Worm (Caenorhabditis elegans): Measurements from ENCODE around the gene F26F2.5.
"Not testable (repeated sequence)": the region's sequence is repeated elsewhere in the genome, so short reads cannot be mapped to it uniquely, and the experiment has no call there.

F26F2.5 gene

ce11 chrV:20566454-20566853 is 7.0 kb upstream of the F26F2.5 start, which contains the start of gene F26F2.3:
Gene F26F2.3, minus strand, starts transcription at chrV:20566554.
- no peak for TF ChIP-seq unc-62 (GFP tag; optimal IDR thresholded peaks at IDR 0.05)

DNA sequence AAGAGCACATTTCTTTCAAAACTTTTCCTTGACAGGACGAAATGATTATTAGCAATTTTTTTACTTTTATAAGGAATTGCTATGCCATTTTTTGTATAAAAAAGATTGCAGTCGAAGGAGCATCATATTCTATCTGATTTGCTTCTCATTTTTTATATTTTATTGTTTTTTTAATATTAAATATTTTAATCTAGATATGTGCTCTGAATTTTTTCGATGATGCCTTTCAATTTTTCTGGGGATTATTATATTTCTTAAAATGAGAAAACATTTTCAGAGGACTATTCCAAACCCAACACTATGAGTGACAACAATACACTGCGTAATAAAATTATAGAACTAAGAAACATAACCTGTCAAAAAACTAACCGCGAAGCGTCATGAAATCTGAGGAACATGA is 4.5 kb upstream of the F26F2.5 start, which contains the start of gene F26F2.4:
F26F2.4 (plus strand) TSS at position 301 of the 400 bp plus-strand sequence.
- TF ChIP-seq unc-62 (GFP tag; optimal IDR thresholded peaks at IDR 0.05): not testable (repeated sequence)

- no peak for TF ChIP-seq unc-62 (GFP tag; optimal IDR thresholded peaks at IDR 0.05)
Observed at ce11 chrV:20574314-20574713, 822 bp downstream of the F26F2.5 start, which contains the start of gene clec-263. Gene clec-263, plus strand, starts transcription at chrV:20574614.

DNA sequence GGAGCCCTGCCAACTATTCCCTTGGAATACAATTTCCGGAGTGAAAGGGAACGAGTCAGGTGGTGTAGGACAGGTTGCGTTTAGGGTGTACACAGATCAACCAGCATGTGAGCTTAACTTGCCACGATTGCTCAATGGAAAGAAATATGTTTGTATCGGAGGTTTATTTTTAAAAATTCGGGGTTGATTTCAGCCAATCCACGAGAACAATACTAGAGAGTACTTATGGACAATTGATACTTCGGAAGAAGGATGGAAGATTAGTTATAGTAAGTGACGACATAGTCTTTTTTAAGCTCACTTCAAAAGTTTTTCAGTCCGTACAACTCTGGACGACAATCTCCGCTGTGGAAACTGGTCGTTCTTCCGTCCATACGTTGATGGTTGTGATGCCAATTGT is 1.4 kb downstream of the F26F2.5 start:
- TF ChIP-seq unc-62 (GFP tag; optimal IDR thresholded peaks at IDR 0.05): no peak

DNA sequence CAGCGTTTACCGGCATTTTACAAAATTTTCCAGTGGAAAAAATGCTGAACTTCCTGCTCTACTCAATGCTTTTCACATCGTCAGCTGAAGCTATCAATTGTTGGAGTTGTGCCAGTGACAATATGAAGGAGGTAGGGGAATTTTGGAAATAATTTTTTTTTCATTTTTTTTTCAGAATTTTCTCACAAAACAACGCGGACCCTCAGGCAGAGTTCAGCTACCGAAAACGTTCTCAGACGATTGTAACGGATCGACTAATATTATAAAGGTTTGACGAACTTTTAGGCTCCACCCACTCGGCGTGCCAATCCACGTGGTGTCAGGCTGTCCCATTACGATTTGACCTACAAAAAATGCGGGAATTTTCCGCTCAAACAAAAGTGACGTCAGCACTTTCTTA is 6.0 kb downstream of the F26F2.5 start, which contains the start of gene F26F2.8:
F26F2.8 (plus strand) TSS at position 13 of the 400 bp plus-strand sequence.
- no peak for TF ChIP-seq unc-62 (GFP tag; optimal IDR thresholded peaks at IDR 0.05)

DNA sequence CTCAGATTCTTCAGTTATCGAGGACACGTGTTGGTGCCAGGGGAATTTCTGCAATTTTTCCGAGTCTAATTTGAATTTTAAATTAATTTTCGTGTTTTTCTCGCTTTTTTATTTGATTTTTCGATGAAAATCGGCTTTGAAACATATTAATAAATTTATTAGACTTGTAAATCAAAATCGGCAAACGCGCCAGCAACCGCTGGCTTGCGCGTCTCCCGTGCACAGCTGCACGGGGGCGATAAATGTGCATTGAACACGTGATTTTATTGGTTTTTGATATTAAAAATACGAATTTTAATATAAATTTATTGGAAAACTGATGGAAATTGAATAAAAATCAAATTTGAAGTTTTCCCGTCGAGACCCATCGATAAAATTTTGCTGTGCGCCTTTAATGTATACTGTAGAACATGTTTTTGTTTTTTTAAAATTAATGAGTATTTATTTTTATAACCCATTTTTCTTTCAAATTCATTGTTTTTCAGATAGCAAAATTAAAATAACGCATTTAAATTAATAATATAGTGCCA is 7.1 kb downstream of the F26F2.5 start, which contains the start of gene F26F2.7:
F26F2.7 (plus strand) TSS at position 480 of the 530 bp plus-strand sequence.
- no peak for TF ChIP-seq unc-62 (GFP tag; optimal IDR thresholded peaks at IDR 0.05)

- TF ChIP-seq unc-62 (GFP tag; optimal IDR thresholded peaks at IDR 0.05): no peak
Observed at ce11 chrV:20594746-20595145, 21.3 kb downstream of the F26F2.5 start, which contains the start of gene F26F2.10. Gene F26F2.10, minus strand, starts transcription at chrV:20594846.

DNA sequence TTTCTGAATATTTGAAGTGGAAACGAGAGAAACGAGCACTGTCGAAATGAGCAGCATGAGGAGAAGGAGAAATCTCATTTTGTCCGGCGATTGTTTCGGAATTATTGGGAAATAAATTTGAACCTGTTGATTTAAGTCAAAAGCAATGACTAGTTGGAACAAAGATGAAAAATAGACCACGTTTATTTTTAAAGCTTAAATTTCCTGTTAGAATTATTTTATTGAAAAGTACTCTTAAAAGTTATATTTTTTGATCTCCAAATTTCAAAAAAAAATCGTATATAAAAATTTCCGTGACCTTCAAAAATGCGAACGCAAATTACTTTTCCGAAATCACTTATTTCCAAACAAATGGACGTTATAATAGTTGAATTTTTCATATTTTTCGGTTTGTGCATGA is 22.2 kb downstream of the F26F2.5 start, which contains the start of gene F26F2.11:
F26F2.11 (minus strand) TSS at position 101 of the 400 bp plus-strand sequence.
- no peak for TF ChIP-seq unc-62 (GFP tag; optimal IDR thresholded peaks at IDR 0.05)

DNA sequence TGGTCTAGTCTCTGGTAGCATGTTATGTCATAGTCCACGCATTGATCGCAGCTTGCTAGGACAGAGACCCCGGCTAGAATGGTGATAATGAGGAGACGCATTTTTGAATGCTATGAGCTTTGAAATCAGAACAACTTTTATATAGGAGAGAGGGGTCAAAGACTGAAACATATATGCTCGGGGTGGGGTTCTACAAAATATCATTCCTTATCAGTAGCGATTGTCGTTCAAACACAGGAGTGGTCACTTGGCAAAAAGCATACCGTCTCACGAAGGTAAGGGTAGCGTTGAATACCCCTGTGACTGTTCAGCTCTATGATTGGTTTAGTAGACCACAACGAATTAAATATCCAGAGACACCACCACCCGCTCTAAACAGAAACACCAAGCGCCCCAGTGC is 23.6 kb downstream of the F26F2.5 start, which contains the start of gene F46B3.1:
F46B3.1 (minus strand) TSS at position 101 of the 400 bp plus-strand sequence.
- no peak for TF ChIP-seq unc-62 (GFP tag; optimal IDR thresholded peaks at IDR 0.05)

DNA sequence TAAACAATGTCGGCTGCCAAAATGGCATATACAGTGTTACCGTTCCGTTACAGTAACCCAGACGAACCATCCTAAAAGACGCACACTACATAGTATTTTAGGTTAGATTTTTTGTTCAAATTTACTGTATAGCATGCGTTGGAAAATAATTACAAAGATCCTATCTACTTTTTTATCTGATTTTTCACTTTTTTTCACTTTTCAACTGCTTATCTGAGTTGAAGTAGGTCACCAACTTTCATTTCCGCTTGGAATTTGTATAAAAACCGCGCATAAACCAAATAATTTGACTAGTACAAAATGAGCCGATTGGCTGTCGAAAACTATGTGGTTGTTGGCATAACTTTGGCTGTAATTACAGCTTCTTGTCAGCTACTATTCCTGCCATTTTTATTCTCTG is 26.3 kb downstream of the F26F2.5 start, which contains the start of gene col-163:
col-163 (plus strand) TSS at position 301 of the 400 bp plus-strand sequence.
- no peak for TF ChIP-seq unc-62 (GFP tag; optimal IDR thresholded peaks at IDR 0.05)

DNA sequence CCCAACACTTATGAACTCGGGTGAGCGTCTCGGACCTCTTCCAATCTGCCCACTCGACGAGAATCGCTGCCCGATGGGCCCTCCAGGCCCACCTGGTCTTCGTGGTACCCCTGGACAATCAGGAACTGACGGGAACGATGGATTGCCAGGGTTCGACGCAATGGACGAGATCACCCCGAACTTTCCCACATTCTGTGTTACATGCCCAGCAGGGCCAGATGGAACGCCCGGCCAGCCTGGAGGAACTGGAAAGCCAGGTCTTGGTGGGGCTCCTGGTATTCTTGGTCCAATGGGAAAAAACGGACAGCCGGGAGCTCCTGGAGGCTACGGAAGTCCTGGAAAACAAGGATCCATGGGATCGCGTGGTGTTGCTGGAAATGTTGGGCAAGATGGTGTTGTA is 27.2 kb downstream of the F26F2.5 start:
- TF ChIP-seq unc-62 (GFP tag; optimal IDR thresholded peaks at IDR 0.05): no peak

- TF ChIP-seq unc-62 (GFP tag; optimal IDR thresholded peaks at IDR 0.05): no peak
Observed at ce11 chrV:20603014-20603413, 29.5 kb downstream of the F26F2.5 start, which contains the start of gene ttr-11. Gene ttr-11, plus strand, starts transcription at chrV:20603314.

ce11 chrV:20604606-20605155 is 31.2 kb downstream of the F26F2.5 start, which contains the start of gene ttr-57:
Gene ttr-57, plus strand, starts transcription at chrV:20605105.
- no peak for TF ChIP-seq unc-62 (GFP tag; optimal IDR thresholded peaks at IDR 0.05)

DNA sequence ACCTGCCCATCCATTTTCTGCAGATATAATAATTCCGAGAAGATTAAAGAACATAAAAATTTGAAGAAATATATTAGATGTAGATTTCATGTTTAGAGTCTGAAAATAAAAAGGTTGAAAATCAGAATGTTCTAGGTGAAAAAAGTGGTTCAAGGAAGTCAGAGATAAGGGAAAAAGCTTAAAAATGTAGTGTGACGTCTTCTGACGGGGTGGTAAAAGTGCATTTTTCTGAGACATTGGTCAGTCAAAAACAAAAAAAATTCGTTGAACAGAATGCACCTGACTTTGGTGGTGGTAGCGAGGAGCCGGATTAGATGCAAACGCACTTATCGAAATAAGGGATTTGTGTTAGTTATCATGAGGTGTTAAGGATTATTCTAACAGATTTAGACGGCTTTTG is 33.1 kb downstream of the F26F2.5 start, which contains the start of gene F46B3.23:
F46B3.23 (minus strand) TSS at position 101 of the 400 bp plus-strand sequence.
- TF ChIP-seq unc-62 (GFP tag; optimal IDR thresholded peaks at IDR 0.05): no peak

DNA sequence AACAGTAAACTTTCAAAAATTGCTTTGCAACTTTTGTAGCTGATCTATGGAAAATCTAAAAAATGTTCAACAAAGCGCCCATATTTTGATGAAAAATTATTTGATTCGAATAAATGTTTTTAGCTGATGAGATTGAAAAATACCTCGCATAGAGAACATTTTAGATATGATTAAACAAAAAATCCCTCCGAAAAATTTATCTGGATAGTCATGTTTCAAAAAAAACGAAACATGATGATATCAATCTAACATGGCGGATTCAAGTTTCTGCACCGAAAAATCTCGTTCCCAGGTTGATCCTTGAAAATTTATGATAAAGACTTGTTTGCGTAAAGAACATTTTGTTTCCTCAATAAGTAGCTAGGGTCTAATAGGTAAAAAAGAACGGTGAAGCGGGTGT is 35.2 kb downstream of the F26F2.5 start, which contains the start of gene ttr-12:
ttr-12 (minus strand) TSS at position 101 of the 400 bp plus-strand sequence.
- TF ChIP-seq unc-62 (GFP tag; optimal IDR thresholded peaks at IDR 0.05): no peak

DNA sequence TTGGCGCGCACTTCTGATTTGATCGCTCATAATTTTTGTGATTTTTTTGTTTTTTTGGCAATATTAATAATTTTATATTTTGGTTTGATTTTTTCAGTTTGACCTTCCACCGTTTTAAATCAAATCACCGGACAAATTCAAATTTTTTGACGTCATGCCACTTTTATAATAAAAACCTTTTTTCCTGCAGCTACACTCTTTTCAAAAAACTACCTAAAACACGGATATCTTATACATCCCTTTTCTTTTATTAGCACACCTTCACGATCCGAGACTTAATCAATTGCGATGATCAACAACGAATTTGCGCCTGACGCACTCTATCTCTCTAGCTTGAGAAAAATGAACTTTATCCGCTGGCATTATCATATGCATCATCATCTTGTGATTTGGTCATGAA is 36.0 kb downstream of the F26F2.5 start, which contains the start of gene grd-2:
grd-2 (plus strand) TSS at position 301 of the 400 bp plus-strand sequence.
- TF ChIP-seq unc-62 (GFP tag; optimal IDR thresholded peaks at IDR 0.05): no peak

DNA sequence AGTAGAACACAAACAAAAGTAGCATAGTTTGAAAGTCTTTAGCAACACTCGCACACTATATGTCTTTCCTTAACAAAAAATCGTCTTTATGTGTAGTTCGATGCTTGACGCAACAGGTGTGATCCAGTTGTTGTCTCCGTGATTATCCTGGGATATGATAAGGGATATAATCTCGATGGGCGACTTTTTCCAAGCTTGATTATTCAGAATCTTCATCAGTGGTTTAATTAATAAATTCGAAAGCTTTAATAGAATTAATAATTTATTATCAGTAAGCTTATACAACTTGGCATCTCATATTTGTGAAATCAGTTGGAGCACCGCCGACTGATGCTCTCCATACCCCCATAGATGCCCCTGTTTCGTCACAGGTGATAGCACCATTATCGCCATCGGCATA is 45.1 kb downstream of the F26F2.5 start, which contains the start of gene F46B3.7:
F46B3.7 (minus strand) TSS at position 101 of the 400 bp plus-strand sequence.
- no peak for TF ChIP-seq unc-62 (GFP tag; optimal IDR thresholded peaks at IDR 0.05)
